Worm (Caenorhabditis elegans) whole organism, midembryonic: Measurements from ENCODE around the gene xtr-1.

Source experiments
- T22C8.4 ChIP-seq: fragments of 200-800 bp; sonication (Bioruptor generic); IDR thresholded peaks from 2 replicates; pipeline ENCODE4 v1.3.6; 2022; ENCODE audit warnings: missing genetic modification characterization, missing compliant biosample characterization
- cog-1 ChIP-seq: sonication (generic microtip); optimal IDR thresholded peaks from 2 replicates; lab custom pipeline; 2016; ENCODE audit warnings: missing genetic modification characterization, missing compliant biosample characterization
- flt-1 ChIP-seq: fragments of 200-800 bp; sonication (Bioruptor generic); IDR thresholded peaks from 2 replicates; pipeline ENCODE4 v1.3.6; 2022; ENCODE audit warnings: missing genetic modification characterization, missing compliant biosample characterization
- klf-2 ChIP-seq: fragments of 200-800 bp; sonication (Bioruptor generic); conservative IDR thresholded peaks from 2 replicates; pipeline ENCODE4 v1.3.6; 2022; ENCODE audit warnings: missing genetic modification reagents, missing genetic modification characterization, missing compliant biosample characterization
- med-1 ChIP-seq: sonication (generic microtip); optimal IDR thresholded peaks from 2 replicates; lab custom pipeline; 2017; ENCODE audit warnings: missing genetic modification characterization, mild to moderate bottlenecking, missing compliant biosample characterization, antibody characterized with exemption, missing genetic modification reagents; ENCODE audit not compliant: insufficient read depth
- ref-1 ChIP-seq: fragments of 200-800 bp; sonication (Bioruptor generic); conservative IDR thresholded peaks from 2 replicates; pipeline ENCODE4 v1.3.6; 2022; ENCODE audit warnings: missing genetic modification reagents, missing genetic modification characterization, missing compliant biosample characterization
- tab-1 ChIP-seq: fragments of 200-800 bp; sonication (Bioruptor generic); IDR thresholded peaks from 2 replicates; pipeline ENCODE4 v1.3.6; 2022; ENCODE audit warnings: missing genetic modification characterization, missing compliant biosample characterization
- ztf-23 ChIP-seq: fragments of 200-800 bp; sonication (Bioruptor generic); IDR thresholded peaks from 2 replicates; pipeline ENCODE4 v1.3.6; 2022; ENCODE audit warnings: missing genetic modification reagents, missing genetic modification characterization, missing compliant biosample characterization
- ztf-29 ChIP-seq: fragments of 200-800 bp; sonication (Bioruptor generic); IDR thresholded peaks from 2 replicates; pipeline ENCODE4 v1.3.6; 2022; ENCODE audit warnings: missing genetic modification reagents, missing genetic modification characterization, missing compliant biosample characterization

Gene xtr-1

ce11 chrX:11865083-11865482 lies 12.5 kb downstream of the xtr-1 start, which contains the start of gene F54F7.6:
TSS of gene F54F7.6 (plus strand) at chrX:11865383.
- TF ChIP-seq med-1 (GFP tag; lab: Kevin White, UChicago) (no peak), ztf-29 (GFP tag; lab: Robert Waterston, UW) (no peak)

- TF ChIP-seq T22C8.4 (GFP tag; lab: Robert Waterston, UW) (no peak), tab-1 (GFP tag; lab: Robert Waterston, UW) (no peak), ztf-29 (GFP tag; lab: Robert Waterston, UW) (no peak), ztf-23 (GFP tag; lab: Robert Waterston, UW) (no peak)
These were observed 16.7 kb downstream of the xtr-1 start, which contains the start of gene dot-1.2 for ce11 chrX:11869260-11869659. TSS of gene dot-1.2 (minus strand) at chrX:11869360.

ce11 chrX:11870393-11870792 lies 17.8 kb downstream of the xtr-1 start:
- TF ChIP-seq ztf-23 (GFP tag; lab: Robert Waterston, UW) (no peak), flt-1 (GFP tag; lab: Robert Waterston, UW) (no peak), T22C8.4 (GFP tag; lab: Robert Waterston, UW) (no peak), cog-1 (tag; lab: Kevin White, UChicago) (no peak), klf-2 (GFP tag; lab: Robert Waterston, UW) (no peak), ref-1 (GFP tag; lab: Robert Waterston, UW) (no peak), ztf-29 (GFP tag; lab: Robert Waterston, UW) (no peak), tab-1 (GFP tag; lab: Robert Waterston, UW) (no peak), med-1 (GFP tag; lab: Kevin White, UChicago) (no peak)

- TF ChIP-seq cog-1 (tag; lab: Kevin White, UChicago) (no peak), tab-1 (GFP tag; lab: Robert Waterston, UW) (no peak), ztf-23 (GFP tag; lab: Robert Waterston, UW) (no peak), T22C8.4 (GFP tag; lab: Robert Waterston, UW) (no peak), ztf-29 (GFP tag; lab: Robert Waterston, UW) (no peak), klf-2 (GFP tag; lab: Robert Waterston, UW) (no peak), flt-1 (GFP tag; lab: Robert Waterston, UW) (no peak)
These were observed 19.6 kb downstream of the xtr-1 start for ce11 chrX:11872210-11872609.

ce11 chrX:11875260-11875659 lies 22.7 kb downstream of the xtr-1 start, which contains the start of gene Y62H9A.1:
TSS of gene Y62H9A.1 (plus strand) at chrX:11875541.
- TF ChIP-seq ref-1 (GFP tag; lab: Robert Waterston, UW), result no peak
- TF ChIP-seq ztf-29 (GFP tag; lab: Robert Waterston, UW), result no peak
- no peak for TF ChIP-seq tab-1 (GFP tag; lab: Robert Waterston, UW)
- TF ChIP-seq flt-1 (GFP tag; lab: Robert Waterston, UW), result no peak
- no peak for TF ChIP-seq ztf-23 (GFP tag; lab: Robert Waterston, UW)
- TF ChIP-seq med-1 (GFP tag; lab: Kevin White, UChicago), result no peak
- TF ChIP-seq T22C8.4 (GFP tag; lab: Robert Waterston, UW), result no peak
- no peak for TF ChIP-seq klf-2 (GFP tag; lab: Robert Waterston, UW)
- TF ChIP-seq cog-1 (tag; lab: Kevin White, UChicago), result no peak

- TF ChIP-seq cog-1 (tag; lab: Kevin White, UChicago) (no peak), flt-1 (GFP tag; lab: Robert Waterston, UW) (no peak), med-1 (GFP tag; lab: Kevin White, UChicago) (no peak), tab-1 (GFP tag; lab: Robert Waterston, UW) (no peak), ref-1 (GFP tag; lab: Robert Waterston, UW) (no peak), ztf-29 (GFP tag; lab: Robert Waterston, UW) (no peak), klf-2 (GFP tag; lab: Robert Waterston, UW) (no peak), T22C8.4 (GFP tag; lab: Robert Waterston, UW) (no peak), ztf-23 (GFP tag; lab: Robert Waterston, UW) (no peak)
These were observed 25.5 kb downstream of the xtr-1 start, which contains the start of gene Y62H9A.2 for ce11 chrX:11878109-11878508. TSS of gene Y62H9A.2 (minus strand) at chrX:11878209.

ce11 chrX:11879871-11880270 lies 27.3 kb downstream of the xtr-1 start, which contains the start of the genes Y62H9A.3 and Y62H9A.4:
TSS of gene Y62H9A.3 (minus strand) at chrX:11879971.
TSS of gene Y62H9A.4 (plus strand) at chrX:11880126.
- TF ChIP-seq med-1 (GFP tag; lab: Kevin White, UChicago) (no peak), T22C8.4 (GFP tag; lab: Robert Waterston, UW) (no peak), ztf-23 (GFP tag; lab: Robert Waterston, UW) (no peak), ztf-29 (GFP tag; lab: Robert Waterston, UW) (no peak), flt-1 (GFP tag; lab: Robert Waterston, UW) (no peak), klf-2 (GFP tag; lab: Robert Waterston, UW) (no peak), tab-1 (GFP tag; lab: Robert Waterston, UW) (no peak), ref-1 (GFP tag; lab: Robert Waterston, UW) (no peak), cog-1 (tag; lab: Kevin White, UChicago) (no peak)

- TF ChIP-seq ztf-29 (GFP tag; lab: Robert Waterston, UW) (no peak), klf-2 (GFP tag; lab: Robert Waterston, UW) (no peak), flt-1 (GFP tag; lab: Robert Waterston, UW) (no peak), tab-1 (GFP tag; lab: Robert Waterston, UW) (no peak), T22C8.4 (GFP tag; lab: Robert Waterston, UW) (no peak), cog-1 (tag; lab: Kevin White, UChicago) (no peak)
These were observed 30.2 kb downstream of the xtr-1 start, which contains the start of the genes Y62H9A.5 and ule-5 for ce11 chrX:11882800-11883199. TSS of gene Y62H9A.5 (minus strand) at chrX:11882900. TSS of gene ule-5 (plus strand) at chrX:11883127.

ce11 chrX:11885577-11885976 lies 33.0 kb downstream of the xtr-1 start, which contains the start of gene Y62H9A.7:
TSS of gene Y62H9A.7 (minus strand) at chrX:11885677.
- TF ChIP-seq ztf-23 (GFP tag; lab: Robert Waterston, UW) (no peak), cog-1 (tag; lab: Kevin White, UChicago) (no peak), tab-1 (GFP tag; lab: Robert Waterston, UW) (no peak), T22C8.4 (GFP tag; lab: Robert Waterston, UW) (no peak), med-1 (GFP tag; lab: Kevin White, UChicago) (no peak), ref-1 (GFP tag; lab: Robert Waterston, UW) (no peak), klf-2 (GFP tag; lab: Robert Waterston, UW) (no peak), flt-1 (GFP tag; lab: Robert Waterston, UW) (no peak), ztf-29 (GFP tag; lab: Robert Waterston, UW) (no peak)
